Fruit fly (Drosophila melanogaster): ENCODE results near the gene MED6.

MED6 gene

dm6 chr3R:9756187-9756586 lies 12.6 kb downstream of the MED6 start, which contains the start of the genes Alg12 and Rpt3R:
Gene Alg12, plus strand, starts transcription at chr3R:9756491.
Gene Rpt3R, minus strand, starts transcription at chr3R:9756510.
- TF ChIP-seq h (optimal IDR thresholded peaks at IDR 0.05) (no peak), ttk (optimal IDR thresholded peaks at IDR 0.05) (no peak), psq (optimal IDR thresholded peaks at IDR 0.05) (no peak), Myc (optimal IDR thresholded peaks at IDR 0.05) (no peak), insv (optimal IDR thresholded peaks at IDR 0.05) (no peak), Sin3A (optimal IDR thresholded peaks at IDR 0.05) (no peak)

- TF ChIP-seq Myc (optimal IDR thresholded peaks at IDR 0.05) (no peak), psq (optimal IDR thresholded peaks at IDR 0.05) (no peak), ttk (optimal IDR thresholded peaks at IDR 0.05) (no peak), h (optimal IDR thresholded peaks at IDR 0.05) (no peak), Sin3A (optimal IDR thresholded peaks at IDR 0.05) (no peak), insv (optimal IDR thresholded peaks at IDR 0.05) (no peak)
Observed at dm6 chr3R:9754487-9754886, 14.3 kb downstream of the MED6 start, which contains the start of gene Tti1. Gene Tti1, minus strand, starts transcription at chr3R:9754686.

DNA sequence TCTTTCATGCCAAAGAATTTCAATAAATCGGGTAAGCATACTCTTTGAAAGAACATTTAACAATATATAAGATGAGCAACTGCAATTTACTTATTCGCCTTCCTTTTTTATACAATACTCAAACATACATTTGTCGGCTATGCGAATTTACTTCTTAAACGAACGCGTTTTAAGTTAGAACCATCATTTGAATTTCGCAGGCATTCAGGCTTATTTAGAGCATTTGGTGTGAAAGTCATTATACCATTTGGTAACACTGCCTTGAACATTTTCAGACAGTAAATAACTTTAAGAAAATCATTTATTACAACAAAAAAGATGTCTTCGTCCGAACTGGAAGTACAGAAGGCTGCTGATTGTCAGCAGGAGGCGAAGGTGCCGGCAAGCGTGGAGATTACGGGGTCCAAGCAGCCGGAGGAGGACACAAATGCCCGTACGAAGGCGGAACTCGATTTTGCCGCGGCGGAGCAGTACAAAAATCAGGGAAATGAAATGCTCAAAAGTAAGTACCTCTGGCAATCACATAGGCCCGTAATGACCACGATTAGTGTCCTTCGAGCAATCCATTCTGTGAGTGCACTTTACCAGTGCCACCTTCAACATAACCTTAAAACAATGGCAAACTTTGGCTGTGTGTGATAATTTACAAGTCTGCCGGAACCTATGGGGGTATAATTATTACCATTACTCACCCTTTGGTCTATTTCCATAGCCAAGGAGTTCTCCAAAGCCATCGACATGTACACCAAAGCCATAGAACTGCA lies 20.7 kb downstream of the MED6 start:
- TF ChIP-seq Myc (optimal IDR thresholded peaks at IDR 0.05) = no peak
- no peak for TF ChIP-seq Sin3A (optimal IDR thresholded peaks at IDR 0.05)
- TF ChIP-seq ttk (optimal IDR thresholded peaks at IDR 0.05) = no peak
- TF ChIP-seq psq (optimal IDR thresholded peaks at IDR 0.05) = no peak
- TF ChIP-seq h (optimal IDR thresholded peaks at IDR 0.05) = no peak
- no peak for TF ChIP-seq insv (optimal IDR thresholded peaks at IDR 0.05)

DNA sequence ATGACTTTTGCATAAGTTTGCCTTT lies 21.1 kb downstream of the MED6 start, which contains the start of gene PpD3:
Gene PpD3, plus strand, starts transcription at position 1 of the 25 bp plus-strand sequence.
- TF ChIP-seq psq (optimal IDR thresholded peaks at IDR 0.05) = no peak
- no peak for TF ChIP-seq insv (optimal IDR thresholded peaks at IDR 0.05)
- no peak for TF ChIP-seq ttk (optimal IDR thresholded peaks at IDR 0.05)
- TF ChIP-seq Sin3A (optimal IDR thresholded peaks at IDR 0.05) = no peak
- no peak for TF ChIP-seq Myc (optimal IDR thresholded peaks at IDR 0.05)
- TF ChIP-seq h (optimal IDR thresholded peaks at IDR 0.05) = no peak

DNA sequence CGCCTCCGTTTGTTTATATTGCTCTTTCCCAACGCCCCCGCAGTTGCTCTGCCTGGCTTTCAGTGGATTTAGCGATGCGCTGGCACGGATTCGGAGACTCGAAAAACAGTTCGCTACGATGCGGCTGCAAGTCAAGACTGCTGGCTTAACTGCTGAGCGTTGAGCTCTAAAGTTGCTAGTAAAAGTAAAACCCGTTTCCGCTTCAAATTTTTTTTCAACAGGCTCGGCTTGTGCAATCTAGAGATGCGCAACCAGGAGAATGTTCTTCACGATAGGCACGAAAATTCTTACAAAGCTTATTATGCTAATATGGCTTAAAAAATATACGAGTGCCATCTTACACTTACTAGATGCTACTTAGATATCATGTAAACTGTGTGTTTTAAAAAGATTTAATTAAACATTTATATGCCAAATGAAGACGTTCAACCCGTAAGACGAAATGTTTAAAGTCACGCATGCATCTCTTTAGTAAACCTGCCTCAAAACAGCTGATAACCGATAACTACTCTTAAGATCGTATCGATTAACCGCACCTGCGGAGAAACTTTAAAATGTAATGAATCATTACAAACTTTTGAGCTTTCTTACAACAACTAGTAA lies 21.4 kb downstream of the MED6 start, which contains the start of gene CG12948:
Gene CG12948, minus strand, starts transcription at position 473 of the 603 bp plus-strand sequence.
- no peak for TF ChIP-seq Myc (optimal IDR thresholded peaks at IDR 0.05)
- no peak for TF ChIP-seq Sin3A (optimal IDR thresholded peaks at IDR 0.05)
- no peak for TF ChIP-seq insv (optimal IDR thresholded peaks at IDR 0.05)
- TF ChIP-seq psq (optimal IDR thresholded peaks at IDR 0.05) = no peak

DNA sequence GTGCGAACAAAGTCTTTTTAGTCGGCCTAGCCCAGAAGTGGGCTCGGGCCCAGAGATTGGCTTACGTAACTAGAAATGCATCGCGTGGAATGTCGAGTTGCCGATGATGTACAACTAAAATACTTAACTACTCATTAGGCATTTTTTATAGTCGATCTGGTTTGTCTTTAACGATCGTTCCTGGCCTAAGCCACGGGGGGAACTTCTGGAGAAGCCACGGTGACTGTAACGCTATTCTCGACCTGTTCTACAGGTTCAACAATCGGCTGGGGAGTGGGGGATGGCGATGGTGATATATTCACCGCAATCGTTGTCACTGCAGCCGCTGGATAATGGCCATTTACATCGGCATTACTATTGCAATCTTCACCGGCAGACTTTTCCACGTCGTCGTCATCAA lies 22.5 kb downstream of the MED6 start, which contains the start of gene CG34409:
Gene CG34409, minus strand, starts transcription at position 101 of the 400 bp plus-strand sequence.
- no peak for TF ChIP-seq ttk (optimal IDR thresholded peaks at IDR 0.05)
- TF ChIP-seq Myc (optimal IDR thresholded peaks at IDR 0.05) = no peak
- no peak for TF ChIP-seq insv (optimal IDR thresholded peaks at IDR 0.05)
- TF ChIP-seq psq (optimal IDR thresholded peaks at IDR 0.05) = no peak
- TF ChIP-seq h (optimal IDR thresholded peaks at IDR 0.05) = no peak
- TF ChIP-seq Sin3A (optimal IDR thresholded peaks at IDR 0.05) = no peak

DNA sequence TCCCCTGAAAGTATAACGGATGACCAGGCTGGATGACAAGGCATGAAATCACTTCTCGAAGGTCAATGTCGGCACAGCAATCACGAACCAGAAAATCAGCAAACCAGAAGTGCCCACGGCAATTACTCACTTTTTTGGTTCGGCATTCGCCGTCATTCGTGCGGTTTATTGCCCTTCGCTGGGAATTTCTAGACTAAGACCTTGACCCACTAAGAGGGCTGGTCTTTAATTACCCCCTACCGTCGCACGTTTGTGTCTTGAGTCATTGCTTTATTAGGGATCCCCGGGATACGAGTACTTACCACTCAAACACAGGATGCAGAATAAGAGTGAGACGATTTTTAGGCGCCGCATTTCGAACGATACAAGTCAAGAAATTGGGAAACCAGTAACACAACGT lies 23.3 kb downstream of the MED6 start:
- TF ChIP-seq Myc (optimal IDR thresholded peaks at IDR 0.05) (no peak), insv (optimal IDR thresholded peaks at IDR 0.05) (no peak), ttk (optimal IDR thresholded peaks at IDR 0.05) (no peak), Sin3A (optimal IDR thresholded peaks at IDR 0.05) (no peak), psq (optimal IDR thresholded peaks at IDR 0.05) (no peak), h (optimal IDR thresholded peaks at IDR 0.05) (no peak)

DNA sequence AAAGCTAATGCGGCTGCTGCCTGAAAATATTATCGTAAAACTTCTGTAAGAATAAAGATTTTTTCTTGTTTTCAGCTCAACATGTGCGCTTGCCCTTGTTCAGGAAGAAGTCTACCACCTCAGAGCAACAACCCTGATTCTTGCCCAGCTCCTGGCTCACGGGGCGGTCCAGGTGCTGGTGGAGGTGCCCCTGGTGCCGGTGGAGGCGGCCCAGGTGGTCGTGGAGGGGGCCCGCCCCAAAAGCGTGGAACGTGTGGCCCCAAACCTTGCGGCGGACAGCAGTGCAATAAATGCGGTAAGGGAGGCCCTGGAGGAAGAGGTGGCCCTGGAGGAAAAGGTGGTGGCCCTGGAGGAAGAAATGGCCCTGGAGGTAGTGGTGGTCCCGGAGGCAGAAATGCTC lies 24.8 kb downstream of the MED6 start:
- TF ChIP-seq Sin3A (optimal IDR thresholded peaks at IDR 0.05) = no peak
- TF ChIP-seq Myc (optimal IDR thresholded peaks at IDR 0.05) = no peak
- TF ChIP-seq h (optimal IDR thresholded peaks at IDR 0.05) = no peak
- no peak for TF ChIP-seq psq (optimal IDR thresholded peaks at IDR 0.05)
- TF ChIP-seq ttk (optimal IDR thresholded peaks at IDR 0.05) = no peak
- no peak for TF ChIP-seq insv (optimal IDR thresholded peaks at IDR 0.05)

DNA sequence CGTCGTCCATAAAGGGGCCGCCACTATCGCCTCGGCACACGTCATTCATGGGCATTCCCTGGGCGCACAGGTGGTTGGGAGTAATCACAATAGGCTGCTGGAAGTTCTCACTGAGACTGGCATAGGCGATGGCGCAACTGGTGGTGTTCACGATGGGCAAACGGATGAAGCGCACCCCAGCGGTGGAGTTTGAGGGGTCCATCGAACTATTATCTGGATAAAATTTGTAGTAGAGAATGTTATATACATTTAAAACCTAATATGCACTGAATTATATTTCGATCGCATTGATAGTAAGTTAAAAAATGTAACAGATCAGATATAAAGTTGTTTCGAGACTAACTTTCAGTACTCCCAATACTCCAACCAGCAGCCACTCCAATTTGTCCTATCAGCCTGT lies 25.6 kb downstream of the MED6 start, which contains the start of gene CG31415:
Gene CG31415, plus strand, starts transcription at position 301 of the 400 bp plus-strand sequence.
- no peak for TF ChIP-seq psq (optimal IDR thresholded peaks at IDR 0.05)
- no peak for TF ChIP-seq insv (optimal IDR thresholded peaks at IDR 0.05)
- no peak for TF ChIP-seq Sin3A (optimal IDR thresholded peaks at IDR 0.05)

DNA sequence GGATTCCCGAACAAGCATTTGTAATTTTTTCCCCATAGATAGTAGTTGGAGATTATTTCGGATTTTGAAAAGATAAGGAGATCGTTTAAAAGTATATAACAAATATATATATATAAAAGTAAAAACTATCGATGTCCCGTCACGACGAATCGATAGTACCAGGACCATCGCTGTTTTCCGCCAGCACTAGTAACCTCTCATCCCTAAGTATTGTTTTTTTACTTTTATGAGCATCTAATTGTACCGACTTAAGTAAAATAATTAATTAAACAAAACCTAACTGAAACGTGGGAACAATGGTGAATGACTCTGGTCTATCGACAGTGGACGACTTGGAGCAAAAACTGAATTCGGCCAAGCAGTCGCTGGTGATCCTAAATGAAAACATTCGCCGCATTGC lies 28.1 kb downstream of the MED6 start, which contains the start of gene Pnn:
Gene Pnn, plus strand, starts transcription at position 187 of the 400 bp plus-strand sequence.
- TF ChIP-seq Myc (optimal IDR thresholded peaks at IDR 0.05) = no peak
- TF ChIP-seq insv (optimal IDR thresholded peaks at IDR 0.05) = no peak
- TF ChIP-seq h (optimal IDR thresholded peaks at IDR 0.05) = no peak
- TF ChIP-seq psq (optimal IDR thresholded peaks at IDR 0.05) = no peak
- TF ChIP-seq Sin3A (optimal IDR thresholded peaks at IDR 0.05) = no peak
- no peak for TF ChIP-seq ttk (optimal IDR thresholded peaks at IDR 0.05)

- TF ChIP-seq Myc (optimal IDR thresholded peaks at IDR 0.05) = no peak
- no peak for TF ChIP-seq ttk (optimal IDR thresholded peaks at IDR 0.05)
- TF ChIP-seq Sin3A (optimal IDR thresholded peaks at IDR 0.05) = no peak
Observed at dm6 chr3R:9739793-9740192, 29.0 kb downstream of the MED6 start, which contains the start of gene side-VII. Gene side-VII, minus strand, starts transcription at chr3R:9739979.

DNA sequence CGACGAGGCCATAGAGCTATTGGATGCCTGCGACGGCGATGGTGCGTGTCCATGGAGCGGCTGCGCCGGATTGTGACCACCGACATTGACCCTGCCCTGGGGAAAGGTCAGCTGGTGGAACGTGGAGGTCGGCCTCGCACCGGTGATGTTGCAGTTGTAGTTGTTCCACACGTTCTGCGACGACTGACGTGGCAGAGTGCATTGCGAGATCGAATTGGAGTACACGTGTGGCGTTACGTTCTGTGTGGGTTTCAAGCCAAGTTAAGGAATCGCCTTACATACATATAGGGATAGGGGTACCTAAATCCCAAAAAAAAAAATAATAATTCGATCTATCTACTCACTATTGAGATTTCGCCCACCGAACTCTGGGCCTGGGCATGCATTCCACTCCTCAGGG lies 33.6 kb downstream of the MED6 start:
- TF ChIP-seq ttk (optimal IDR thresholded peaks at IDR 0.05) = no peak
- no peak for TF ChIP-seq Sin3A (optimal IDR thresholded peaks at IDR 0.05)
- TF ChIP-seq psq (optimal IDR thresholded peaks at IDR 0.05) = no peak
- TF ChIP-seq Myc (optimal IDR thresholded peaks at IDR 0.05) = no peak
- TF ChIP-seq h (optimal IDR thresholded peaks at IDR 0.05) = no peak
- no peak for TF ChIP-seq insv (optimal IDR thresholded peaks at IDR 0.05)

DNA sequence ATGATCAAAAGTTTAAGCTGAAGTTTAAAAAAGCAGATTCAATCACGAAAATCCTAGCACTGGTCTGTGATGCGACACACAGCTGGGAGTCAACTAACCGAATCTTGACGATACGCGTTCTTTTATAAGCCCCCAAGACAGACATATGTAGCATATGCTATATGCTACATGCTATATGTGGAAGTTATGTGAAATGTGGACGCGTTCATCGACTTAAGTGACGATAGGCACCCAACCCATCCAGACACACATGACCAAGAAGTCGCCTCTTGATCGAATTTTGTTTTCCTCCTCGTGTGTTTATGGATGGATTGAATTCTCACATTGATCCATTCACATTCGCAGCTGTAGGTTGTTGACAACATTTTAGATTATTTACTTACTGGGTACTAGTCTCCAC lies 35.6 kb downstream of the MED6 start, which contains the start of gene alphaTub85E:
Gene alphaTub85E, minus strand, starts transcription at position 101 of the 400 bp plus-strand sequence.
- TF ChIP-seq Sin3A (optimal IDR thresholded peaks at IDR 0.05) = no peak
- TF ChIP-seq psq (optimal IDR thresholded peaks at IDR 0.05) = no peak
- no peak for TF ChIP-seq Myc (optimal IDR thresholded peaks at IDR 0.05)
- TF ChIP-seq insv (optimal IDR thresholded peaks at IDR 0.05) = no peak

Data from Kc167 (cell line).